Worm (Caenorhabditis elegans): ENCODE results near the gene slc-25A21.

ce11 chrX:16217749-16218148, 28.1 kb downstream of the slc-25A21 start:
- TF ChIP-seq B0310.2 (tag; optimal IDR thresholded peaks at IDR 0.05) (no peak), tra-4 (tag; optimal IDR thresholded peaks at IDR 0.05) (no peak), flt-1 (GFP tag; IDR thresholded peaks at IDR 0.05) (no peak), ama-1 (optimal IDR thresholded peaks at IDR 0.05) (no peak), tbx-37 (GFP tag; conservative IDR thresholded peaks at IDR 0.05) (no peak), sea-1 (GFP tag; conservative IDR thresholded peaks at IDR 0.05) (no peak), tbx-11 (GFP tag; IDR thresholded peaks at IDR 0.05) (no peak), hmg-4 (GFP tag; optimal IDR thresholded peaks at IDR 0.05) (no peak), F13C5.2 (tag; optimal IDR thresholded peaks at IDR 0.05) (no peak), hnd-1 (tag; optimal IDR thresholded peaks at IDR 0.05) (no peak), aly-1 (tag; optimal IDR thresholded peaks at IDR 0.05) (no peak), hmbx-1 (tag; optimal IDR thresholded peaks at IDR 0.05) (no peak), ets-7 (tag; optimal IDR thresholded peaks at IDR 0.05) (no peak)

Measured in whole organism, early embryonic.